Fruit fly (Drosophila melanogaster) whole organism, embryonic: Measurements from ENCODE around the gene Hand.

Source experiments
- Adf1 ChIP-seq: fragments of 200-800 bp; sonication (Bioruptor generic); IDR thresholded peaks from 2 replicates; pipeline ENCODE4 v1.3.6; 2022; ENCODE audit warnings: missing biosample characterization, missing genetic modification characterization
- B-H1 ChIP-seq: fragments of 200-800 bp; sonication (Bioruptor generic); IDR thresholded peaks from 3 replicates; pipeline ENCODE4 v1.3.6; 2022; ENCODE audit warnings: missing biosample characterization, missing genetic modification characterization
- CG10267 ChIP-seq: fragments of 200-800 bp; sonication (Bioruptor generic); optimal IDR thresholded peaks from 2 replicates; lab custom pipeline; 2018; ENCODE audit warnings: missing biosample characterization, mild to moderate bottlenecking, missing genetic modification characterization, moderate library complexity
- CG12659 ChIP-seq: fragments of 200-800 bp; sonication (Bioruptor generic); optimal IDR thresholded peaks from 3 replicates; lab custom pipeline; 2017; ENCODE audit warnings: mild to moderate bottlenecking, missing biosample characterization, missing genetic modification reagents, missing genetic modification characterization
- CG13287 ChIP-seq: fragments of 200-800 bp; sonication (Bioruptor generic); IDR thresholded peaks from 2 replicates; pipeline ENCODE4 v1.3.6; 2022; ENCODE audit warnings: missing biosample characterization, missing genetic modification characterization; ENCODE audit not compliant: partially characterized antibody
- CG14050 ChIP-seq: fragments of 200-800 bp; sonication (Bioruptor generic); IDR thresholded peaks from 3 replicates; pipeline ENCODE4 v1.3.6; 2022; ENCODE audit warnings: missing biosample characterization, missing genetic modification characterization
- CG15073 ChIP-seq: fragments of 200-800 bp; sonication (Bioruptor generic); optimal IDR thresholded peaks from 2 replicates; lab custom pipeline; 2016; ENCODE audit warnings: missing biosample characterization, missing genetic modification characterization
- CG17802 ChIP-seq: fragments of 200-800 bp; sonication (Bioruptor generic); optimal IDR thresholded peaks from 2 replicates; lab custom pipeline; 2018; ENCODE audit warnings: missing biosample characterization, mild to moderate bottlenecking, missing genetic modification characterization, moderate library complexity
- CG18764 ChIP-seq: fragments of 200-800 bp; sonication (Bioruptor generic); optimal IDR thresholded peaks from 3 replicates; lab custom pipeline; 2016; ENCODE audit warnings: missing biosample characterization, missing genetic modification characterization
- CG30020 ChIP-seq: fragments of 200-800 bp; optimal IDR thresholded peaks from 2 replicates; lab custom pipeline; 2019; ENCODE audit warnings: missing biosample characterization, mild to moderate bottlenecking, missing genetic modification characterization, moderate library complexity
- CG30403 ChIP-seq: fragments of 200-800 bp; sonication (Bioruptor generic); optimal IDR thresholded peaks from 3 replicates; lab custom pipeline; 2016; ENCODE audit warnings: missing biosample characterization, missing genetic modification characterization
- CG34224 ChIP-seq: fragments of 200-800 bp; sonication (Bioruptor generic); IDR thresholded peaks from 3 replicates; pipeline ENCODE4 v1.3.6; 2022; ENCODE audit warnings: missing biosample characterization, missing genetic modification characterization; ENCODE audit not compliant: partially characterized antibody
- CG42726 ChIP-seq: fragments of 200-800 bp; sonication (Bioruptor generic); IDR thresholded peaks from 2 replicates; pipeline ENCODE4 v1.3.6; 2022; ENCODE audit warnings: missing biosample characterization, missing genetic modification characterization; ENCODE audit not compliant: partially characterized antibody
- CG4282 ChIP-seq: fragments of 200-800 bp; sonication (Bioruptor generic); optimal IDR thresholded peaks from 2 replicates; lab custom pipeline; 2016; ENCODE audit warnings: missing biosample characterization, missing genetic modification characterization
- CG7357 ChIP-seq: fragments of 200-800 bp; sonication (Bioruptor generic); IDR thresholded peaks from 3 replicates; pipeline ENCODE4 v1.3.6; 2022; ENCODE audit warnings: missing biosample characterization, missing genetic modification characterization
- CG8089 ChIP-seq: fragments of 200-800 bp; sonication (Bioruptor generic); optimal IDR thresholded peaks from 3 replicates; lab custom pipeline; 2016; ENCODE audit warnings: missing biosample characterization, missing genetic modification characterization
- CG8924 ChIP-seq: fragments of 200-800 bp; optimal IDR thresholded peaks from 3 replicates; lab custom pipeline; 2019; ENCODE audit warnings: missing biosample characterization, mild to moderate bottlenecking, missing genetic modification characterization, moderate library complexity
- CG8944 ChIP-seq: fragments of 200-800 bp; sonication (Bioruptor generic); optimal IDR thresholded peaks from 3 replicates; lab custom pipeline; 2016; ENCODE audit warnings: missing biosample characterization, missing genetic modification characterization
- Dek ChIP-seq: fragments of 200-800 bp; sonication (Bioruptor generic); optimal IDR thresholded peaks from 3 replicates; lab custom pipeline; 2019; ENCODE audit warnings: missing biosample characterization, mild to moderate bottlenecking, missing genetic modification characterization, moderate library complexity
- Dll ChIP-seq: fragments of 200-800 bp; sonication (Bioruptor generic); IDR thresholded peaks from 4 replicates; pipeline ENCODE4 v1.3.6; 2022; ENCODE audit warnings: missing biosample characterization, missing genetic modification characterization; ENCODE audit not compliant: partially characterized antibody
- E2f1 ChIP-seq: fragments of 200-800 bp; sonication (Bioruptor generic); IDR thresholded peaks from 2 replicates; pipeline ENCODE4 v1.3.6; 2022; ENCODE audit warnings: missing biosample characterization, missing genetic modification characterization
- E2f2 ChIP-seq: fragments of 200-800 bp; sonication (Bioruptor generic); IDR thresholded peaks from 2 replicates; pipeline ENCODE4 v1.3.6; 2022; ENCODE audit warnings: missing biosample characterization, missing genetic modification characterization
- H15 ChIP-seq: fragments of 200-800 bp; sonication (Bioruptor generic); IDR thresholded peaks from 3 replicates; pipeline ENCODE4 v1.3.6; 2022; ENCODE audit warnings: missing biosample characterization, missing genetic modification characterization
- Meics ChIP-seq: fragments of 200-800 bp; sonication (Bioruptor generic); optimal IDR thresholded peaks from 2 replicates; lab custom pipeline; 2017; ENCODE audit warnings: missing biosample characterization, mild to moderate bottlenecking, missing genetic modification characterization
- Mrtf ChIP-seq: fragments of 200-800 bp; sonication (Bioruptor generic); IDR thresholded peaks from 3 replicates; pipeline ENCODE4 v1.3.6; 2022; ENCODE audit warnings: missing biosample characterization, missing genetic modification characterization
- Opbp ChIP-seq: fragments of 200-800 bp; sonication (Bioruptor generic); IDR thresholded peaks from 3 replicates; pipeline ENCODE4 v1.3.6; 2022; ENCODE audit warnings: missing biosample characterization, missing genetic modification characterization; ENCODE audit not compliant: partially characterized antibody
- Rfx ChIP-seq: fragments of 200-800 bp; sonication (Bioruptor generic); IDR thresholded peaks from 2 replicates; pipeline ENCODE4 v1.3.6; 2022; ENCODE audit warnings: missing biosample characterization, missing genetic modification characterization
- Scr ChIP-seq: fragments of 200-800 bp; sonication (Bioruptor generic); IDR thresholded peaks from 2 replicates; pipeline ENCODE4 v1.3.6; 2022; ENCODE audit warnings: missing biosample characterization, missing genetic modification characterization; ENCODE audit not compliant: partially characterized antibody
- Sry-δ ChIP-seq: fragments of 200-800 bp; sonication (Bioruptor generic); optimal IDR thresholded peaks from 2 replicates; lab custom pipeline; 2016; ENCODE audit warnings: missing biosample characterization, missing genetic modification characterization
- amos ChIP-seq: fragments of 200-800 bp; sonication (Bioruptor generic); IDR thresholded peaks from 2 replicates; pipeline ENCODE4 v1.3.6; 2022; ENCODE audit warnings: missing biosample characterization, missing genetic modification characterization; ENCODE audit not compliant: partially characterized antibody
- bbx ChIP-seq: fragments of 200-800 bp; sonication (Bioruptor generic); IDR thresholded peaks from 2 replicates; pipeline ENCODE4 v1.3.6; 2022; ENCODE audit warnings: missing biosample characterization, missing genetic modification characterization; ENCODE audit not compliant: partially characterized antibody
- bsh ChIP-seq, 2 experiments: fragments of 200-800 bp; sonication (Bioruptor generic); optimal IDR thresholded peaks; 2 replicates each; lab custom pipeline; 2017 to 2018; ENCODE audit warnings: mild to moderate bottlenecking in 2 of 2, missing biosample characterization in 2 of 2, missing genetic modification characterization in 2 of 2, moderate library complexity in 1 of 2
- chm ChIP-seq: fragments of 200-800 bp; sonication (Bioruptor generic); IDR thresholded peaks from 2 replicates; pipeline ENCODE4 v1.3.6; 2022; ENCODE audit warnings: missing biosample characterization, missing genetic modification characterization
- esg ChIP-seq: fragments of 200-800 bp; sonication (Bioruptor generic); conservative IDR thresholded peaks from 2 replicates; pipeline ENCODE4 v1.3.6; 2022; ENCODE audit warnings: missing biosample characterization, missing genetic modification characterization
- fru ChIP-seq: fragments of >200 bp; optimal IDR thresholded peaks from 2 replicates; lab custom pipeline; 2017
- gfzf ChIP-seq: fragments of 200-800 bp; sonication (Bioruptor generic); optimal IDR thresholded peaks from 2 replicates; lab custom pipeline; 2016; ENCODE audit warnings: missing biosample characterization, mild to moderate bottlenecking, missing genetic modification characterization, moderate library complexity
- grn ChIP-seq: fragments of 200-800 bp; sonication (Bioruptor generic); optimal IDR thresholded peaks from 3 replicates; lab custom pipeline; 2017; ENCODE audit warnings: missing biosample characterization, missing genetic modification characterization
- gro ChIP-seq: fragments of 200-800 bp; sonication (Bioruptor generic); optimal IDR thresholded peaks from 2 replicates; lab custom pipeline; 2016; ENCODE audit warnings: missing biosample characterization, missing genetic modification characterization
- hkb ChIP-seq, 2 experiments: fragments of 200-800 bp in 1 of 2; fragments of >200 bp in 1 of 2; sonication (Bioruptor generic) in 1 of 2; IDR thresholded peaks in 1 of 2; optimal IDR thresholded peaks in 1 of 2; 2 replicates each; pipeline versions ENCODE4 v1.3.6 to Lab custom; 2017 to 2022; ENCODE audit warnings: missing biosample characterization in 1 of 2, missing genetic modification characterization in 1 of 2
- hth ChIP-seq: fragments of >200 bp; optimal IDR thresholded peaks from 2 replicates; lab custom pipeline; 2017; ENCODE audit warnings: inconsistent platforms
- inv ChIP-seq: fragments of 200-800 bp; sonication (Bioruptor generic); IDR thresholded peaks from 2 replicates; pipeline ENCODE4 v1.3.6; 2022; ENCODE audit warnings: missing biosample characterization, missing genetic modification characterization; ENCODE audit not compliant: partially characterized antibody
- knrl ChIP-seq: fragments of 200-800 bp; sonication (Bioruptor generic); IDR thresholded peaks from 3 replicates; pipeline ENCODE4 v1.3.6; 2022; ENCODE audit warnings: missing biosample characterization, missing genetic modification characterization; ENCODE audit not compliant: partially characterized antibody
- odd ChIP-seq: fragments of 200-800 bp; sonication (Bioruptor generic); optimal IDR thresholded peaks from 2 replicates; lab custom pipeline; 2017; ENCODE audit warnings: missing biosample characterization, mild to moderate bottlenecking, missing genetic modification characterization
- pb ChIP-seq: fragments of 200-800 bp; sonication (Bioruptor generic); optimal IDR thresholded peaks from 3 replicates; lab custom pipeline; 2016; ENCODE audit warnings: missing biosample characterization, missing genetic modification characterization
- pzg ChIP-seq: fragments of 200-800 bp; sonication (Bioruptor generic); optimal IDR thresholded peaks from 3 replicates; lab custom pipeline; 2018; ENCODE audit warnings: missing biosample characterization, mild to moderate bottlenecking, missing genetic modification characterization, moderate library complexity
- sna ChIP-seq: fragments of 200-800 bp; sonication (Bioruptor generic); IDR thresholded peaks from 2 replicates; pipeline ENCODE4 v1.3.6; 2022; ENCODE audit warnings: missing biosample characterization, missing genetic modification characterization; ENCODE audit not compliant: partially characterized antibody
- tin ChIP-seq: fragments of 200-800 bp; sonication (Bioruptor generic); optimal IDR thresholded peaks from 3 replicates; lab custom pipeline; 2016; ENCODE audit warnings: missing biosample characterization, missing genetic modification characterization
- tio ChIP-seq: fragments of 200-800 bp; sonication (Bioruptor generic); optimal IDR thresholded peaks from 2 replicates; lab custom pipeline; 2017; ENCODE audit warnings: missing biosample characterization, missing genetic modification characterization, inconsistent platforms
- tna ChIP-seq: fragments of 200-800 bp; sonication (Bioruptor generic); IDR thresholded peaks from 2 replicates; pipeline ENCODE4 v1.3.6; 2022; ENCODE audit warnings: missing biosample characterization, missing genetic modification characterization; ENCODE audit not compliant: partially characterized antibody
- unc-4 ChIP-seq: fragments of 200-800 bp; sonication (Bioruptor generic); IDR thresholded peaks from 2 replicates; pipeline ENCODE4 v1.3.6; 2022; ENCODE audit warnings: missing biosample characterization, missing genetic modification characterization; ENCODE audit not compliant: partially characterized antibody

Hand gene

DNA sequence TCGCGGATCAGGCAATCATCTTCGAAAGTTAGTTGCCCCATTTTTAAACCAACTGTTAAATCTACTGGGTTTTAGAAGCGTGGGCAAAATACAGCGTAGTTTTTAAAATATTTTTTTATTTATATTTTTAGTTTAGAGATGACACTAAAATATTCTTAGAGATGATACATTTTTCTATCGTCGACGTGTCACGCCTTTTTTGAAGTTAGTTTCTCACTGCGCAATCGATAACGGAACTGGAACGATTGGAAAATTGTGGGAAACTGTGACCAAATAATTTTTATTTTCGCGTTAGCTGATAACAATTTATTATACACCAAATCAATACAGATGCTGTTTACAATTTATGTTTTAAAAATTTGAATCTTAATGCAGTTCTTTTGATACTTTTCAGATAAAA lies 16.5 kb downstream of the Hand start, which contains the start of gene Utx (continued):
- TF ChIP-seq sna (peak; percentile 61; the same call in 1 of the 2 replicates), pzg (GFP tag; lab: Kevin White, UChicago) (peak; percentile 77), Dll (GFP tag; lab: Robert Waterston, UW) (peak; percentile 74), chm (GFP tag; lab: Robert Waterston, UW) (no peak), CG17802 (tag; lab: Kevin White, UChicago) (peak; percentile 80), fru (lab: Kevin White, UChicago) (no peak), CG30403 (GFP tag; lab: Kevin White, UChicago) (peak; percentile 1), gfzf (GFP tag; lab: Kevin White, UChicago) (peak; percentile 25), hth (lab: Kevin White, UChicago) (no peak), Adf1 (GFP tag; lab: Robert Waterston, UW) (no peak), Opbp (peak; percentile 92), Dek (tag; lab: Kevin White, UChicago) (no peak), CG30020 (peak; percentile 96), tna (GFP tag; lab: Robert Waterston, UW) (peak; percentile 69), E2f2 (GFP tag; lab: Robert Waterston, UW) (peak; percentile 79), odd (GFP tag; lab: Kevin White, UChicago) (no peak), CG34224 (GFP tag; lab: Robert Waterston, UW) (peak; percentile 81), hkb (optimal IDR thresholded peaks at IDR 0.05; lab: Kevin White, UChicago) (no peak), hkb (GFP tag; IDR thresholded peaks at IDR 0.05; lab: Robert Waterston, UW) (0 out of 2 replicates have a peak, but pooled peaks have one; percentile 18), CG14050 (GFP tag; lab: Robert Waterston, UW) (no peak), B-H1 (GFP tag; lab: Robert Waterston, UW) (no peak), inv (GFP tag; lab: Robert Waterston, UW) (peak; percentile 88), Scr (GFP tag; lab: Robert Waterston, UW) (peak; percentile 80), esg (GFP tag; lab: Robert Waterston, UW) (no peak), CG7357 (GFP tag; lab: Robert Waterston, UW) (peak; percentile 89), tin (GFP tag; lab: Kevin White, UChicago) (no peak), CG10267 (tag; lab: Kevin White, UChicago) (peak; percentile 24), CG8089 (GFP tag; lab: Kevin White, UChicago) (no peak)

DNA sequence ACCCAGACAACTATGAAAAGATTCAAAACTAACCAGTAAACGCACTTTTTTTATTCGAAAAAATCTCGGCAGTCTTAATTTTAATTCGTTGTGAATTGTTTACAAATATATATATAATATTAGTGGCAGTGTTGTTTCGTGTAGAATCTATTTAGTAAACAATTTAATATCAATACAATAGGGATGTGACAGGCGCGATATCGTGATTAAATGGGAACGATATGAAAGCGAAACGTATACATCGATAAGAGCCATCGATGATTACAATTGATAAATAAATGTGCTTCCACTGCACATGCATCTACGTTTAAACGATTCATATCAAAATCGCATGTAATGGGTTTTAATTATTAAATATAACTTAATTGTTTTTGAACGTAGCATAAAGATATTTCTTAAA lies 17.8 kb downstream of the Hand start:
- TF ChIP-seq CG15073 (GFP tag; lab: Kevin White, UChicago), result no peak
- TF ChIP-seq unc-4 (GFP tag; lab: Robert Waterston, UW), result peak; percentile 75
- peak; percentile 96 for TF ChIP-seq bbx (GFP tag; lab: Robert Waterston, UW)
- peak; percentile 17 for TF ChIP-seq CG10267 (tag; lab: Kevin White, UChicago)
- TF ChIP-seq H15 (GFP tag; lab: Robert Waterston, UW), result no peak
- TF ChIP-seq CG13287 (GFP tag; lab: Robert Waterston, UW), result peak; percentile 85
- TF ChIP-seq CG42726 (GFP tag; lab: Robert Waterston, UW), result peak; percentile 97
- TF ChIP-seq tio, result no peak
- no peak for TF ChIP-seq pb (GFP tag; lab: Kevin White, UChicago)
- TF ChIP-seq Mrtf (GFP tag; lab: Robert Waterston, UW), result no peak
- peak; percentile 92 for TF ChIP-seq knrl (GFP tag; lab: Robert Waterston, UW)
- no peak for TF ChIP-seq CG8944 (GFP tag; lab: Kevin White, UChicago)
- TF ChIP-seq E2f1 (GFP tag; lab: Robert Waterston, UW), result no peak
- no peak for TF ChIP-seq CG18764 (GFP tag; lab: Kevin White, UChicago)
- peak; percentile 87 for TF ChIP-seq Sry-δ
- peak; percentile 63 for TF ChIP-seq CG8924 (tag; lab: Kevin White, UChicago)
- peak; percentile 96 for TF ChIP-seq amos
- TF ChIP-seq CG12659 (GFP tag; lab: Kevin White, UChicago), result peak; percentile 70
- no peak for TF ChIP-seq grn (GFP tag; lab: Kevin White, UChicago)
- no peak for TF ChIP-seq Meics (GFP tag; lab: Kevin White, UChicago)
- no peak for TF ChIP-seq CG4282
- no peak for TF ChIP-seq gro (GFP tag; lab: Kevin White, UChicago)
- peak; percentile 48; the same call in 1 of the 2 replicates for TF ChIP-seq Rfx (GFP tag; lab: Robert Waterston, UW)
- TF ChIP-seq bsh (GFP tag; optimal IDR thresholded peaks at IDR 0.05; lab: Kevin White, UChicago), result no peak
